Worm (Caenorhabditis elegans) whole organism, midembryonic: ENCODE data around the gene alh-12.

Experiments used
- flt-1 ChIP-seq: fragments of 200-800 bp; sonication (Bioruptor generic); IDR thresholded peaks from 2 replicates; pipeline ENCODE4 v1.3.6; 2022; ENCODE audit warnings: missing genetic modification characterization, missing compliant biosample characterization
- med-1 ChIP-seq: sonication (generic microtip); optimal IDR thresholded peaks from 2 replicates; lab custom pipeline; 2017; ENCODE audit warnings: missing genetic modification characterization, mild to moderate bottlenecking, missing compliant biosample characterization, antibody characterized with exemption, missing genetic modification reagents; ENCODE audit not compliant: insufficient read depth

- TF ChIP-seq med-1 (GFP tag; lab: Kevin White, UChicago) (no peak), flt-1 (no peak)
These were observed 2.8 kb downstream of the alh-12 start, which contains the start of gene Y69F12A.1 for ce11 chrIII:7456640-7457039.
